Worm (Caenorhabditis elegans) whole organism, L4 larva: ENCODE measurements around the gene dpy-8.

Source experiments
- F49E8.2 ChIP-seq: sonication (generic microtip); optimal IDR thresholded peaks from 2 replicates; lab custom pipeline; 2016; ENCODE audit warnings: missing compliant biosample characterization, mild to moderate bottlenecking, missing genetic modification characterization, borderline replicate concordance
- aly-2 ChIP-seq: sonication (generic microtip); optimal IDR thresholded peaks from 2 replicates; lab custom pipeline; 2018; ENCODE audit warnings: missing biosample characterization, missing genetic modification characterization
- daf-16 ChIP-seq, 3 experiments: sonication (generic microtip); optimal IDR thresholded peaks; 2 replicates each; lab custom pipeline; 2016 to 2017; ENCODE audit warnings: missing genetic modification characterization in 3 of 3, missing genetic modification reagents in 3 of 3, mild to moderate bottlenecking in 2 of 3, missing compliant biosample characterization in 2 of 3, missing biosample characterization in 1 of 3, moderate library complexity in 1 of 3
- dpl-1 ChIP-seq: fragments of 150-350 bp; optimal IDR thresholded peaks from 2 replicates; lab custom pipeline; 2014; ENCODE audit warnings: missing biosample characterization, missing genetic modification reagents, missing genetic modification characterization
- lin-39 ChIP-seq: fragments of 150-350 bp; optimal IDR thresholded peaks from 2 replicates; lab custom pipeline; 2014; ENCODE audit warnings: missing biosample characterization, missing genetic modification reagents, missing genetic modification characterization
- nhr-28 ChIP-seq: fragments of 150-350 bp; optimal IDR thresholded peaks from 2 replicates; lab custom pipeline; 2014; ENCODE audit warnings: missing biosample characterization, missing genetic modification characterization
- pha-4 ChIP-seq, 2 experiments: fragments of 150-350 bp in 1 of 2; fragments of 200-800 bp in 1 of 2; sonication (Bioruptor generic) in 1 of 2; IDR thresholded peaks in 1 of 2; optimal IDR thresholded peaks in 1 of 2; 2 replicates each; pipeline versions ENCODE4 v1.3.6 to Lab custom; 2014 to 2022; ENCODE audit warnings: missing genetic modification characterization in 2 of 2, missing genetic modification reagents in 2 of 2, missing biosample characterization in 1 of 2, missing compliant biosample characterization in 1 of 2
- skn-1 ChIP-seq: fragments of 150-350 bp; optimal IDR thresholded peaks from 2 replicates; lab custom pipeline; 2014; ENCODE audit warnings: missing biosample characterization, missing genetic modification characterization

DNA sequence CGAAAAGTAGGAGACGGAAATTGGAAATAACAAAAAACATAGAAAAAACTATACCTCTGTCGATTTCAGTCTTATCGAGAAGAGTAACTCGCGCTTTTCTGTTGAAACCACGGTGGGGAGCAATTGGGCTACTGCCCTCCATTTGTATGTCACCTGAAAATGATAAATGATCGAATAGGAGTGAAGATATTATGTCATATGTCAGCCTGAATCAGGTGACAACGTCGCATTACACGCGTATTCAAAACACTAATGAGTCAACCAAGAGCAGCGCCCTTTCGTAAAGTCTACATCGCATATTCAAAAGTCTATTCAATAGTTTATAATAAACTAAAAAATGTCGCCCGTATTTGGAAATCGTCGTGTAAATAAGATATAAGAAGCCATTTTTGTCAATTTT is 2.7 kb upstream of the dpy-8 start:
- TF ChIP-seq skn-1 (tag; lab: Kevin White, UChicago), result no peak
- TF ChIP-seq F49E8.2 (tag; lab: Kevin White, UChicago), result no peak
- no peak for TF ChIP-seq lin-39 (tag; lab: Kevin White, UChicago)
- no peak for TF ChIP-seq dpl-1 (GFP tag; lab: Kevin White, UChicago)
- no peak for TF ChIP-seq aly-2
- TF ChIP-seq nhr-28 (tag; lab: Kevin White, UChicago), result no peak
- no peak for TF ChIP-seq pha-4 (GFP tag; IDR thresholded peaks at IDR 0.05; lab: Robert Waterston, UW)
- TF ChIP-seq pha-4 (tag; optimal IDR thresholded peaks at IDR 0.05; lab: Kevin White, UChicago), result no peak
- TF ChIP-seq daf-16 (GFP tag; optimal IDR thresholded peaks at IDR 0.05; lab: Kevin White, UChicago), result no peak
- no peak for TF ChIP-seq daf-16 (tag; optimal IDR thresholded peaks at IDR 0.05; lab: Kevin White, UChicago)
